Fruit fly (Drosophila melanogaster): ENCODE results near the gene CG43739.
A peak's percentile ranks its signal among the peaks of the same experiment; 100 is the strongest.

The CG43739 gene

dm6 chr2L:20944342-20944741 lies 25.6 kb upstream of the CG43739 start (continued):
- TF ChIP-seq sna (GFP tag; IDR thresholded peaks at IDR 0.05; ENCODE audit: partially characterized antibody) (no peak), CG9797 (GFP tag; optimal IDR thresholded peaks at IDR 0.05) (no peak), CG12391 (tag; optimal IDR thresholded peaks at IDR 0.05) (peak; percentile 51), NC2β (GFP tag; optimal IDR thresholded peaks at IDR 0.05) (peak; percentile 26), jumu (GFP tag; optimal IDR thresholded peaks at IDR 0.05) (no peak), CG9932 (GFP tag; IDR thresholded peaks at IDR 0.05) (no peak), CG3995 (GFP tag; optimal IDR thresholded peaks at IDR 0.05) (no peak), CG33213 (GFP tag; optimal IDR thresholded peaks at IDR 0.05) (no peak), CG6175 (GFP tag; IDR thresholded peaks at IDR 0.05) (no peak), tin (GFP tag; optimal IDR thresholded peaks at IDR 0.05) (peak; percentile 7), stc (GFP tag; IDR thresholded peaks at IDR 0.05) (peak; percentile 41; the same call in 1 of the 2 replicates), pho (GFP tag; optimal IDR thresholded peaks at IDR 0.05) (no peak), ems (GFP tag; optimal IDR thresholded peaks at IDR 0.05) (no peak), CG7271 (tag; optimal IDR thresholded peaks at IDR 0.05) (no peak), Asciz (GFP tag; optimal IDR thresholded peaks at IDR 0.05) (peak; percentile 27), CG17361 (GFP tag; IDR thresholded peaks at IDR 0.05) (0 out of 3 replicates have a peak, but pooled peaks have one; percentile 39), wek (GFP tag; optimal IDR thresholded peaks at IDR 0.05) (no peak), CG34376 (GFP tag; optimal IDR thresholded peaks at IDR 0.05) (no peak), Camta (GFP tag; optimal IDR thresholded peaks at IDR 0.05) (no peak), ase (GFP tag; IDR thresholded peaks at IDR 0.05) (no peak), CG6654 (GFP tag; optimal IDR thresholded peaks at IDR 0.05) (no peak), HLH3B (GFP tag; IDR thresholded peaks at IDR 0.05) (no peak), Atf3 (GFP tag; optimal IDR thresholded peaks at IDR 0.05) (no peak), repo (GFP tag; optimal IDR thresholded peaks at IDR 0.05) (no peak), tna (GFP tag; IDR thresholded peaks at IDR 0.05; ENCODE audit: partially characterized antibody) (no peak), CG10979 (tag; optimal IDR thresholded peaks at IDR 0.05) (peak; percentile 59), H15 (GFP tag; IDR thresholded peaks at IDR 0.05) (0 out of 3 replicates have a peak, but pooled peaks have one; percentile 34), CG32767 (GFP tag; IDR thresholded peaks at IDR 0.05) (no peak), CG2875 (GFP tag; optimal IDR thresholded peaks at IDR 0.05) (peak; percentile 23), so (GFP tag; IDR thresholded peaks at IDR 0.05) (no peak), CG2678 (tag; optimal IDR thresholded peaks at IDR 0.05) (peak; percentile 60), CG3407 (GFP tag; optimal IDR thresholded peaks at IDR 0.05) (no peak), gsb (GFP tag; IDR thresholded peaks at IDR 0.05) (no peak), BtbVII (GFP tag; optimal IDR thresholded peaks at IDR 0.05) (no peak), Nf-YA (GFP tag; IDR thresholded peaks at IDR 0.05) (no peak), CG14441 (GFP tag; IDR thresholded peaks at IDR 0.05) (no peak), Fer3 (tag; optimal IDR thresholded peaks at IDR 0.05) (no peak), Tbp (GFP tag; optimal IDR thresholded peaks at IDR 0.05) (no peak), CG31224 (GFP tag; IDR thresholded peaks at IDR 0.05) (no peak), her (GFP tag; optimal IDR thresholded peaks at IDR 0.05) (no peak), Doc2 (GFP tag; IDR thresholded peaks at IDR 0.05) (no peak), CG12744 (GFP tag; optimal IDR thresholded peaks at IDR 0.05) (no peak), CkIIα-i1 (GFP tag; IDR thresholded peaks at IDR 0.05) (no peak), tap (tag; optimal IDR thresholded peaks at IDR 0.05) (peak; percentile 7), emc (GFP tag; optimal IDR thresholded peaks at IDR 0.05) (no peak), hbn (GFP tag; IDR thresholded peaks at IDR 0.05; ENCODE audit: partially characterized antibody) (no peak), bowl (GFP tag; IDR thresholded peaks at IDR 0.05) (no peak), CG4707 (GFP tag; optimal IDR thresholded peaks at IDR 0.05) (peak; percentile 10), CG17912 (GFP tag; optimal IDR thresholded peaks at IDR 0.05) (no peak), gsb-n (tag; optimal IDR thresholded peaks at IDR 0.05) (no peak), dati (GFP tag; IDR thresholded peaks at IDR 0.05) (no peak), CG8924 (tag; optimal IDR thresholded peaks at IDR 0.05) (peak; percentile 33), CG17829 (tag; optimal IDR thresholded peaks at IDR 0.05) (peak; percentile 30)
